Worm (Caenorhabditis elegans): ENCODE data around the gene his-74.

DNA sequence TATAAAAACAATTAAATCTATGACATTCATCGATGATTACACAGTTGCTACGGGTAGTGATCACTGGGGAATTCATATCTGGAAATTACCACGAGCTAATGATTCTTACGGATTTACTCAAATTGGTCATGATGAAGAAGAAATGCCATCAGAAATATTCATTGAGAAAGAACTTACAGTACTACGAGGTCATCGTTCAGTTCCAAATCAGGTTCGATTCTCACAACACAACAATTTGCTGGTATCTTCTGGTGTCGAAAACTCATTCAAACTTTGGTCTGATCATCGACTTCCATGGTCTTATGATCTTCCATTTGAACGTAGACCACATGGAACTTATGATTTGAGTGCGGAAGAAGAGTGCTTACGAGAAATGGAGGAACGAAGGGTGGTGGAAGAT, 46.4 kb upstream of the his-74 start:
- TF ChIP-seq nhr-237 (tag; optimal IDR thresholded peaks at IDR 0.05) (no peak), ceh-43 (GFP tag; optimal IDR thresholded peaks at IDR 0.05) (no peak), mab-5 (tag; optimal IDR thresholded peaks at IDR 0.05) (no peak), nhr-76 (tag; optimal IDR thresholded peaks at IDR 0.05) (no peak)
